Fruit fly (Drosophila melanogaster): ENCODE measurements around the gene tal-3A.

The tal-3A gene

dm6 chr3R:13843611-13844010 is 30.7 kb downstream of the tal-3A start (continued):
- 0 out of 2 replicates have a peak, but pooled peaks have one; percentile 37 for TF ChIP-seq CG11294 (GFP tag; IDR thresholded peaks at IDR 0.05)
- TF ChIP-seq lz (GFP tag; optimal IDR thresholded peaks at IDR 0.05), result peak; percentile 4
- peak; percentile 8 for TF ChIP-seq CG10669 (GFP tag; optimal IDR thresholded peaks at IDR 0.05)
- peak; percentile 24 for TF ChIP-seq cyc (GFP tag; optimal IDR thresholded peaks at IDR 0.05)
- TF ChIP-seq achi (GFP tag; optimal IDR thresholded peaks at IDR 0.05), result peak; percentile 57
- peak; percentile 47 for TF ChIP-seq OdsH (GFP tag; optimal IDR thresholded peaks at IDR 0.05)
- peak; percentile 4 for TF ChIP-seq CG3032 (tag; optimal IDR thresholded peaks at IDR 0.05)
- no peak for TF ChIP-seq fkh (GFP tag; optimal IDR thresholded peaks at IDR 0.05)
- TF ChIP-seq CG16779 (tag; optimal IDR thresholded peaks at IDR 0.05), result no peak
- no peak for TF ChIP-seq CG1621 (tag; optimal IDR thresholded peaks at IDR 0.05)
- peak; percentile 49 for TF ChIP-seq Ets96B (tag; optimal IDR thresholded peaks at IDR 0.05)
- no peak for TF ChIP-seq ss (GFP tag; optimal IDR thresholded peaks at IDR 0.05)
- TF ChIP-seq vri (GFP tag; optimal IDR thresholded peaks at IDR 0.05), result peak; percentile 38
- peak; percentile 29 for TF ChIP-seq pdm3 (GFP tag; optimal IDR thresholded peaks at IDR 0.05)
- TF ChIP-seq Met (GFP tag; optimal IDR thresholded peaks at IDR 0.05), result peak; percentile 49
- TF ChIP-seq spab (GFP tag; optimal IDR thresholded peaks at IDR 0.05), result peak; percentile 26
- peak; percentile 35 for TF ChIP-seq Smox (GFP tag; optimal IDR thresholded peaks at IDR 0.05)
- TF ChIP-seq CG10631 (GFP tag; optimal IDR thresholded peaks at IDR 0.05), result peak; percentile 39
- TF ChIP-seq CG34406 (GFP tag; optimal IDR thresholded peaks at IDR 0.05), result peak; percentile 23
- peak; percentile 21 for TF ChIP-seq CG6792 (GFP tag; optimal IDR thresholded peaks at IDR 0.05)
- TF ChIP-seq CG11762 (GFP tag; optimal IDR thresholded peaks at IDR 0.05; ENCODE audit: insufficient read depth), result peak; percentile 31
- TF ChIP-seq Sox15 (GFP tag; optimal IDR thresholded peaks at IDR 0.05), result no peak
- no peak for TF ChIP-seq CG6854 (GFP tag; optimal IDR thresholded peaks at IDR 0.05)
- peak in 1 of 2 experiments; percentile 26 for TF ChIP-seq salr (GFP tag; optimal IDR thresholded peaks at IDR 0.05)
- TF ChIP-seq esn (GFP tag; optimal IDR thresholded peaks at IDR 0.05), result peak; percentile 55
- TF ChIP-seq dsx (GFP tag; optimal IDR thresholded peaks at IDR 0.05; ENCODE audit: poor library complexity, severe bottlenecking), result no peak
- no peak for TF ChIP-seq Eip75B (GFP tag; optimal IDR thresholded peaks at IDR 0.05)
- no peak for TF ChIP-seq CG9139 (GFP tag; optimal IDR thresholded peaks at IDR 0.05)
- peak; percentile 65 for TF ChIP-seq CG8119 (GFP tag; IDR thresholded peaks at IDR 0.05)
- TF ChIP-seq Blimp-1 (GFP tag; optimal IDR thresholded peaks at IDR 0.05), result no peak
- TF ChIP-seq Hr4 (GFP tag; optimal IDR thresholded peaks at IDR 0.05), result no peak
- peak; percentile 86 for TF ChIP-seq Eip78C (GFP tag)
- TF ChIP-seq topi (GFP tag; optimal IDR thresholded peaks at IDR 0.05), result peak; percentile 47

- TF ChIP-seq Sox14 (GFP tag; optimal IDR thresholded peaks at IDR 0.05), result peak; percentile 53
- TF ChIP-seq CG6854 (GFP tag; optimal IDR thresholded peaks at IDR 0.05), result no peak
- peak; percentile 71 for TF ChIP-seq CG9139 (GFP tag; optimal IDR thresholded peaks at IDR 0.05)
- peak; percentile 57 for TF ChIP-seq CG8319 (GFP tag; optimal IDR thresholded peaks at IDR 0.05)
- peak; percentile 54 for TF ChIP-seq topi (GFP tag; optimal IDR thresholded peaks at IDR 0.05)
- peak; percentile 77 for TF ChIP-seq svp (GFP tag)
- peak; percentile 67 to 86 for TF ChIP-seq salr (GFP tag; optimal IDR thresholded peaks at IDR 0.05)
- TF ChIP-seq fd59A (GFP tag; optimal IDR thresholded peaks at IDR 0.05), result peak; percentile 75
- TF ChIP-seq Eip93F (GFP tag; optimal IDR thresholded peaks at IDR 0.05), result peak; percentile 7
- peak; percentile 82 for TF ChIP-seq spab (GFP tag; optimal IDR thresholded peaks at IDR 0.05)
- peak; percentile 80 for TF ChIP-seq net (GFP tag; optimal IDR thresholded peaks at IDR 0.05)
- TF ChIP-seq CG11294 (GFP tag; IDR thresholded peaks at IDR 0.05), result 0 out of 2 replicates have a peak, but pooled peaks have one; percentile 24
- peak; percentile 86 for TF ChIP-seq dac (GFP tag; optimal IDR thresholded peaks at IDR 0.05)
- peak; percentile 70 for TF ChIP-seq Gug (GFP tag; IDR thresholded peaks at IDR 0.05)
- peak; percentile 36 for TF ChIP-seq Smox (GFP tag; optimal IDR thresholded peaks at IDR 0.05)
- TF ChIP-seq pdm3 (GFP tag; optimal IDR thresholded peaks at IDR 0.05), result peak; percentile 55
- peak; percentile 69 for TF ChIP-seq Eip75B (GFP tag; optimal IDR thresholded peaks at IDR 0.05)
- no peak for TF ChIP-seq Ets21C (GFP tag; optimal IDR thresholded peaks at IDR 0.05)
- TF ChIP-seq CG10631 (GFP tag; optimal IDR thresholded peaks at IDR 0.05), result peak; percentile 90
- TF ChIP-seq CG4318 (GFP tag; optimal IDR thresholded peaks at IDR 0.05), result peak; percentile 82
- peak; percentile 89 for TF ChIP-seq eg (GFP tag; IDR thresholded peaks at IDR 0.05)
- peak; percentile 49 for TF ChIP-seq lz (GFP tag; optimal IDR thresholded peaks at IDR 0.05)
- peak; percentile 87 for TF ChIP-seq Hr4 (GFP tag; optimal IDR thresholded peaks at IDR 0.05)
- TF ChIP-seq fkh (GFP tag; optimal IDR thresholded peaks at IDR 0.05), result no peak
- TF ChIP-seq CG10669 (GFP tag; optimal IDR thresholded peaks at IDR 0.05), result peak; percentile 81
- peak; percentile 86 for TF ChIP-seq dsx (GFP tag; optimal IDR thresholded peaks at IDR 0.05; ENCODE audit: poor library complexity, severe bottlenecking)
- peak; percentile 78 for TF ChIP-seq CG3919 (GFP tag; optimal IDR thresholded peaks at IDR 0.05)
- peak; percentile 72 for TF ChIP-seq esn (GFP tag; optimal IDR thresholded peaks at IDR 0.05)
- no peak for TF ChIP-seq Hr38 (GFP tag; optimal IDR thresholded peaks at IDR 0.05)
- peak; percentile 81 for TF ChIP-seq acj6 (GFP tag; optimal IDR thresholded peaks at IDR 0.05)
- peak; percentile 67 for TF ChIP-seq Sox15 (GFP tag; optimal IDR thresholded peaks at IDR 0.05)
- TF ChIP-seq CG15336 (GFP tag; IDR thresholded peaks at IDR 0.05), result peak; percentile 92
Observed at dm6 chr3R:13845250-13845699, 32.4 kb downstream of the tal-3A start.
